Fruit fly (Drosophila melanogaster) whole organism, embryonic: Measurements from ENCODE around the gene CG13126.

Source experiments
- Antp ChIP-seq: fragments of 200-800 bp; sonication (Bioruptor generic); optimal IDR thresholded peaks from 3 replicates; lab custom pipeline; 2016; ENCODE audit warnings: missing biosample characterization, missing genetic modification characterization
- CG12299 ChIP-seq: fragments of 200-800 bp; sonication (Bioruptor generic); optimal IDR thresholded peaks from 2 replicates; lab custom pipeline; 2018; ENCODE audit warnings: missing biosample characterization, mild to moderate bottlenecking, missing genetic modification characterization
- CG13287 ChIP-seq: fragments of 200-800 bp; sonication (Bioruptor generic); IDR thresholded peaks from 2 replicates; pipeline ENCODE4 v1.3.6; 2022; ENCODE audit warnings: missing biosample characterization, missing genetic modification characterization; ENCODE audit not compliant: partially characterized antibody
- CG18476 ChIP-seq: fragments of 200-800 bp; sonication (Bioruptor generic); optimal IDR thresholded peaks from 2 replicates; lab custom pipeline; 2016; ENCODE audit warnings: missing biosample characterization, mild to moderate bottlenecking, missing genetic modification characterization
- CG2889 ChIP-seq: fragments of 200-800 bp; sonication (Bioruptor generic); IDR thresholded peaks from 3 replicates; pipeline ENCODE4 v1.3.6; 2022; ENCODE audit warnings: missing biosample characterization, missing genetic modification characterization
- Dad ChIP-seq: fragments of 200-800 bp; sonication (Bioruptor generic); optimal IDR thresholded peaks from 3 replicates; lab custom pipeline; 2016; ENCODE audit warnings: missing biosample characterization, missing genetic modification characterization
- HmgZ ChIP-seq: fragments of 200-800 bp; sonication (Bioruptor generic); optimal IDR thresholded peaks from 2 replicates; lab custom pipeline; 2018; ENCODE audit warnings: missing biosample characterization, mild to moderate bottlenecking, missing genetic modification characterization
- Meics ChIP-seq: fragments of 200-800 bp; sonication (Bioruptor generic); optimal IDR thresholded peaks from 2 replicates; lab custom pipeline; 2017; ENCODE audit warnings: missing biosample characterization, mild to moderate bottlenecking, missing genetic modification characterization
- NC2β ChIP-seq: fragments of 200-800 bp; sonication (Bioruptor generic); optimal IDR thresholded peaks from 2 replicates; lab custom pipeline; 2016; ENCODE audit warnings: missing biosample characterization, missing genetic modification characterization
- Neu2 ChIP-seq: fragments of 200-800 bp; sonication (Bioruptor generic); optimal IDR thresholded peaks from 3 replicates; lab custom pipeline; 2016; ENCODE audit warnings: missing biosample characterization, missing genetic modification characterization, borderline replicate concordance
- ftz-f1 ChIP-seq: fragments of 200-800 bp; sonication (Bioruptor generic); optimal IDR thresholded peaks from 2 replicates; lab custom pipeline; 2016; ENCODE audit warnings: missing biosample characterization, missing genetic modification characterization
- seq ChIP-seq: fragments of 200-800 bp; sonication (Bioruptor generic); IDR thresholded peaks from 2 replicates; pipeline ENCODE4 v1.3.6; 2022; ENCODE audit warnings: missing biosample characterization, missing genetic modification characterization

dm6 chr2L:9954696-9955095 lies 715 bp upstream of the CG13126 start:
- TF ChIP-seq CG12299 (tag; lab: Kevin White, UChicago) (no peak), HmgZ (tag; lab: Kevin White, UChicago) (no peak), NC2β (GFP tag; lab: Kevin White, UChicago) (no peak), Meics (GFP tag; lab: Kevin White, UChicago) (no peak), CG2889 (GFP tag; lab: Robert Waterston, UW) (no peak), ftz-f1 (GFP tag; lab: Kevin White, UChicago) (no peak), CG13287 (GFP tag; lab: Robert Waterston, UW) (no peak), seq (GFP tag; lab: Robert Waterston, UW) (no peak), CG18476 (GFP tag; lab: Kevin White, UChicago) (no peak), Neu2 (GFP tag; lab: Kevin White, UChicago) (no peak), Antp (GFP tag; lab: Kevin White, UChicago) (no peak), Dad (GFP tag; lab: Kevin White, UChicago) (no peak)
